Fruit fly (Drosophila melanogaster): ENCODE data around the gene CG4239.
A peak's percentile ranks its signal among the peaks of the same experiment; 100 is the strongest.

CG4239 gene

dm6 chrX:16404803-16405202 is 19.7 kb downstream of the CG4239 start, which contains the start of gene CG9981:
TSS of gene CG9981 (minus strand) at chrX:16405122.
- TF ChIP-seq CG8478 (optimal IDR thresholded peaks at IDR 0.05) (no peak), CTCF (optimal IDR thresholded peaks at IDR 0.05) (no peak)

- TF ChIP-seq CG8478 (optimal IDR thresholded peaks at IDR 0.05) (no peak), CTCF (optimal IDR thresholded peaks at IDR 0.05) (no peak)
Measured at dm6 chrX:16405209-16405608, 20.1 kb downstream of the CG4239 start, which contains the start of gene CG4301. TSS of gene CG4301 (plus strand) at chrX:16405509.

- no peak for TF ChIP-seq CTCF (optimal IDR thresholded peaks at IDR 0.05)
- no peak for TF ChIP-seq CG8478 (optimal IDR thresholded peaks at IDR 0.05)
Measured at dm6 chrX:16406083-16406482, 21.0 kb downstream of the CG4239 start.

- TF ChIP-seq CG8478 (optimal IDR thresholded peaks at IDR 0.05) (no peak), CTCF (optimal IDR thresholded peaks at IDR 0.05) (no peak)
Measured at dm6 chrX:16414451-16415368, 29.6 kb downstream of the CG4239 start, which contains the start of gene Traf-like. TSS of gene Traf-like (plus strand) at chrX:16415046.

- TF ChIP-seq CG8478 (optimal IDR thresholded peaks at IDR 0.05): no peak
- no peak for TF ChIP-seq CTCF (optimal IDR thresholded peaks at IDR 0.05)
Measured at dm6 chrX:16420048-16420447, 35.0 kb downstream of the CG4239 start.

dm6 chrX:16420878-16421277 is 35.8 kb downstream of the CG4239 start:
- TF ChIP-seq CG8478 (optimal IDR thresholded peaks at IDR 0.05) (no peak), CTCF (optimal IDR thresholded peaks at IDR 0.05) (no peak)

- TF ChIP-seq CG8478 (optimal IDR thresholded peaks at IDR 0.05) (no peak), CTCF (optimal IDR thresholded peaks at IDR 0.05) (no peak)
Measured at dm6 chrX:16421899-16422412, 36.9 kb downstream of the CG4239 start, which contains the start of gene AnxB11. TSS of gene AnxB11 (minus strand) at chrX:16422265.

dm6 chrX:16422466-16423124 is 37.5 kb downstream of the CG4239 start, which contains the start of gene hang:
TSS of gene hang (plus strand) at chrX:16422831.
- TF ChIP-seq CTCF (optimal IDR thresholded peaks at IDR 0.05): peak in 1 of 2 experiments; percentile 25
- no peak for TF ChIP-seq CG8478 (optimal IDR thresholded peaks at IDR 0.05)

- no peak for TF ChIP-seq CG8478 (optimal IDR thresholded peaks at IDR 0.05)
- no peak for TF ChIP-seq CTCF (optimal IDR thresholded peaks at IDR 0.05)
Measured at dm6 chrX:16423125-16423509, 38.0 kb downstream of the CG4239 start.

- no peak for TF ChIP-seq CTCF (optimal IDR thresholded peaks at IDR 0.05)
- TF ChIP-seq CG8478 (optimal IDR thresholded peaks at IDR 0.05): no peak
Measured at dm6 chrX:16424296-16424695, 39.2 kb downstream of the CG4239 start.

- no peak for TF ChIP-seq CG8478 (optimal IDR thresholded peaks at IDR 0.05)
- TF ChIP-seq CTCF (optimal IDR thresholded peaks at IDR 0.05): no peak
Measured at dm6 chrX:16425145-16425544, 40.1 kb downstream of the CG4239 start.

- TF ChIP-seq CTCF (optimal IDR thresholded peaks at IDR 0.05) (no peak), CG8478 (optimal IDR thresholded peaks at IDR 0.05) (no peak)
Measured at dm6 chrX:16426478-16427052, 41.5 kb downstream of the CG4239 start.

- TF ChIP-seq CTCF (optimal IDR thresholded peaks at IDR 0.05): no peak
- no peak for TF ChIP-seq CG8478 (optimal IDR thresholded peaks at IDR 0.05)
Measured at dm6 chrX:16427786-16428400, 42.8 kb downstream of the CG4239 start.

dm6 chrX:16428476-16428875 is 43.4 kb downstream of the CG4239 start:
- TF ChIP-seq CTCF (optimal IDR thresholded peaks at IDR 0.05): no peak
- no peak for TF ChIP-seq CG8478 (optimal IDR thresholded peaks at IDR 0.05)
